Fruit fly (Drosophila melanogaster): Measurements from ENCODE around the gene Pka-R1.

Pka-R1 gene

DNA sequence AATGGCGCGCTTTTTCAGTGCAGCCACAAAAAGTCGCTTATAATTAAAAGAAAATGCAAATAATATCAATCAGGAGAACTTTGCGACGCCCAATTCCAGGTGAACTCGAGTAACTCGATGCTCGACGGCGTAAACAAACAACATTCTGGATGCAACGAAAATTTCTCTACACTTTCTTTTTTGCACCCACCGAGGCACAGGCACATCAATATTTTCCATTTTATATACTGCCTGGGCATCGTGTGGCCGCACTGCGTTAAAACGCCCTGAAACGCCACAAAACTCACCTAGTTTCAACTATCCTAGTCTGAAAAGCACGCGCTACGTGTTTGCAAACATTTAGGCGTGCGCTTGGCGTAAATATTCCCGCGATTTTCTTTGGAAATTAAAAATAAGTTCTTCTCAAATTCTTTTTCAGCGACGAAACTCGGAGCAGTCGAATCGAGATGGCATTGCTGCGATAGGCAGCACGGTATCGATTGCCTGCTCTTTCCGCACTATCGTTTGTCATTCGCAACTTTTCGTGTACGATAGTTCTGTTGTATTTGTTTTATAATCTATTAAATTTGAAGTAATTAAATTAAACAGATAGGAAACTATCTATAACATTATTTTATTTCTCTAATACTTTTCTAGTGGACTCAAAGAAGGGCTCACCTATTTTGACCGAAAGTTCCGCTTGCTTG lies 30.0 kb upstream of the Pka-R1 start, which contains the start of gene Pcif1 (continued):
- TF ChIP-seq MESR4 (GFP tag; optimal IDR thresholded peaks at IDR 0.05) (peak; percentile 90), CG8290 (GFP tag; optimal IDR thresholded peaks at IDR 0.05) (no peak), CG8290 (tag; optimal IDR thresholded peaks at IDR 0.05) (peak in 1 of 2 experiments; percentile 48), CG15696 (tag; optimal IDR thresholded peaks at IDR 0.05) (no peak), Dad (GFP tag; optimal IDR thresholded peaks at IDR 0.05) (no peak), CG42726 (GFP tag; IDR thresholded peaks at IDR 0.05; ENCODE audit: partially characterized antibody) (peak; percentile 99), Mes4 (GFP tag; optimal IDR thresholded peaks at IDR 0.05) (no peak), slbo (GFP tag; IDR thresholded peaks at IDR 0.05) (peak; percentile 56), CG7745 (tag; optimal IDR thresholded peaks at IDR 0.05) (no peak), CG2889 (GFP tag; IDR thresholded peaks at IDR 0.05) (no peak), CG13287 (GFP tag; IDR thresholded peaks at IDR 0.05; ENCODE audit: partially characterized antibody) (peak; percentile 99), Gug (GFP tag; IDR thresholded peaks at IDR 0.05) (peak; percentile 63; the same call in 2 of the 4 replicates), inv (GFP tag; IDR thresholded peaks at IDR 0.05; ENCODE audit: partially characterized antibody) (peak; percentile 99), pnt (GFP tag; optimal IDR thresholded peaks at IDR 0.05) (no peak), CG5953 (GFP tag; IDR thresholded peaks at IDR 0.05) (no peak), Bdp1 (GFP tag; optimal IDR thresholded peaks at IDR 0.05) (no peak), TFAM (GFP tag; optimal IDR thresholded peaks at IDR 0.05) (no peak), CG7987 (GFP tag; optimal IDR thresholded peaks at IDR 0.05) (peak; percentile 30), fd102C (GFP tag; optimal IDR thresholded peaks at IDR 0.05) (no peak), rib (GFP tag; IDR thresholded peaks at IDR 0.05) (peak; percentile 50; the same call in 1 of the 2 replicates), bbx (GFP tag; IDR thresholded peaks at IDR 0.05; ENCODE audit: partially characterized antibody) (peak; percentile 100), lbe (GFP tag; optimal IDR thresholded peaks at IDR 0.05) (peak; percentile 69), Mad (GFP tag; optimal IDR thresholded peaks at IDR 0.05) (peak; percentile 12), CG18011 (GFP tag; optimal IDR thresholded peaks at IDR 0.05) (no peak), Dref (GFP tag; IDR thresholded peaks at IDR 0.05) (peak; percentile 97), HLH4C (GFP tag; IDR thresholded peaks at IDR 0.05; ENCODE audit: partially characterized antibody) (peak; percentile 98), so (GFP tag; IDR thresholded peaks at IDR 0.05) (no peak), al (GFP tag; IDR thresholded peaks at IDR 0.05) (0 out of 2 replicates have a peak, but pooled peaks have one; percentile 18), CG18599 (GFP tag; optimal IDR thresholded peaks at IDR 0.05) (no peak), lola (GFP tag; optimal IDR thresholded peaks at IDR 0.05) (no peak), chinmo (GFP tag; IDR thresholded peaks at IDR 0.05; ENCODE audit: partially characterized antibody) (peak; percentile 100), CG14860 (GFP tag; IDR thresholded peaks at IDR 0.05; ENCODE audit: partially characterized antibody) (peak; percentile 99), Sox100B (GFP tag; optimal IDR thresholded peaks at IDR 0.05) (peak; percentile 3), zen2 (GFP tag; IDR thresholded peaks at IDR 0.05; ENCODE audit: partially characterized antibody) (peak; percentile 99), cg (GFP tag; optimal IDR thresholded peaks at IDR 0.05) (peak; percentile 18), CG34224 (GFP tag; IDR thresholded peaks at IDR 0.05; ENCODE audit: partially characterized antibody) (peak; percentile 99), Hmr (GFP tag; optimal IDR thresholded peaks at IDR 0.05) (no peak), Ssrp (tag; optimal IDR thresholded peaks at IDR 0.05) (no peak), bsh (GFP tag; optimal IDR thresholded peaks at IDR 0.05) (no peak), HLHmδ (GFP tag; optimal IDR thresholded peaks at IDR 0.05) (peak; percentile 42), hb (GFP tag; IDR thresholded peaks at IDR 0.05; ENCODE audit: partially characterized antibody) (peak; percentile 98), ara (GFP tag; IDR thresholded peaks at IDR 0.05) (no peak), CoRest (tag; optimal IDR thresholded peaks at IDR 0.05) (peak; percentile 18), Ets97D (GFP tag; optimal IDR thresholded peaks at IDR 0.05) (peak; percentile 52), CG9609 (GFP tag; optimal IDR thresholded peaks at IDR 0.05) (no peak), repo (GFP tag; optimal IDR thresholded peaks at IDR 0.05) (no peak), B-H2 (GFP tag; optimal IDR thresholded peaks at IDR 0.05) (peak; percentile 29), CG32532 (GFP tag; IDR thresholded peaks at IDR 0.05) (peak; percentile 16; the same call in 1 of the 2 replicates)
